Worm (Caenorhabditis elegans) whole organism, late embryonic: ENCODE results near the gene folt-1.
"Not testable (repeated sequence)": the region's sequence is repeated elsewhere in the genome, so short reads cannot be mapped to it uniquely, and the experiment has no call there.

Experiments used
- C08G9.2 ChIP-seq: sonication (generic microtip); optimal IDR thresholded peaks from 2 replicates; lab custom pipeline; 2016; ENCODE audit warnings: mild to moderate bottlenecking, missing genetic modification characterization, moderate library complexity, missing compliant biosample characterization
- C38D4.7 ChIP-seq: fragments of 200-800 bp; sonication (Bioruptor generic); optimal IDR thresholded peaks from 2 replicates; lab custom pipeline; 2018; ENCODE audit warnings: mild to moderate bottlenecking, missing genetic modification characterization, moderate library complexity, missing compliant biosample characterization
- F13H6.1 ChIP-seq: sonication (generic microtip); optimal IDR thresholded peaks from 2 replicates; lab custom pipeline; 2016; ENCODE audit warnings: missing genetic modification characterization, missing compliant biosample characterization
- K02D7.2 ChIP-seq: sonication (generic microtip); optimal IDR thresholded peaks from 2 replicates; lab custom pipeline; 2017; ENCODE audit warnings: mild to moderate bottlenecking, missing genetic modification characterization, missing compliant biosample characterization
- T23F11.4 ChIP-seq: fragments of 200-800 bp; sonication (Bioruptor generic); optimal IDR thresholded peaks from 2 replicates; lab custom pipeline; 2018; ENCODE audit warnings: mild to moderate bottlenecking, missing genetic modification characterization, missing compliant biosample characterization
- Y22D7AL.16 ChIP-seq: sonication (generic microtip); optimal IDR thresholded peaks from 2 replicates; lab custom pipeline; 2016; ENCODE audit warnings: missing genetic modification characterization, missing compliant biosample characterization
- ahr-1 ChIP-seq: sonication (generic microtip); optimal IDR thresholded peaks from 2 replicates; lab custom pipeline; 2016; ENCODE audit warnings: missing genetic modification characterization, missing compliant biosample characterization
- ama-1 ChIP-seq: fragments of 150-350 bp; optimal IDR thresholded peaks from 2 replicates; lab custom pipeline; 2014
- ceh-14 ChIP-seq: sonication (generic microtip); optimal IDR thresholded peaks from 2 replicates; lab custom pipeline; 2016; ENCODE audit warnings: missing genotype, missing genetic modification characterization, missing compliant biosample characterization
- ceh-19 ChIP-seq: fragments of 200-800 bp; sonication (Bioruptor generic); optimal IDR thresholded peaks from 2 replicates; lab custom pipeline; 2018; ENCODE audit warnings: mild to moderate bottlenecking, missing genetic modification characterization, missing compliant biosample characterization
- ceh-2 ChIP-seq: sonication (generic microtip); optimal IDR thresholded peaks from 2 replicates; lab custom pipeline; 2016; ENCODE audit warnings: missing genotype, missing genetic modification characterization, missing compliant biosample characterization
- ceh-22 ChIP-seq: sonication (generic microtip); optimal IDR thresholded peaks from 2 replicates; lab custom pipeline; 2017; ENCODE audit warnings: missing biosample characterization, missing genetic modification characterization
- ceh-31 ChIP-seq: sonication (generic microtip); optimal IDR thresholded peaks from 2 replicates; lab custom pipeline; 2016; ENCODE audit warnings: missing genetic modification characterization, missing compliant biosample characterization
- ceh-34 ChIP-seq: sonication (generic microtip); optimal IDR thresholded peaks from 2 replicates; lab custom pipeline; 2016; ENCODE audit warnings: mild to moderate bottlenecking, missing genetic modification characterization, missing compliant biosample characterization
- ceh-45 ChIP-seq: fragments of 200-800 bp; sonication (Bioruptor generic); IDR thresholded peaks from 2 replicates; pipeline ENCODE4 v1.3.6; 2022; ENCODE audit warnings: missing genetic modification reagents, missing genetic modification characterization, missing compliant biosample characterization
- ceh-48 ChIP-seq: sonication (generic microtip); optimal IDR thresholded peaks from 2 replicates; lab custom pipeline; 2016; ENCODE audit warnings: missing genetic modification characterization, inconsistent platforms, missing compliant biosample characterization
- dmd-4 ChIP-seq: sonication (generic microtip); optimal IDR thresholded peaks from 2 replicates; lab custom pipeline; 2016; ENCODE audit warnings: borderline replicate concordance, missing genetic modification characterization, missing compliant biosample characterization
- dve-1 ChIP-seq: sonication (generic microtip); optimal IDR thresholded peaks from 2 replicates; lab custom pipeline; 2017; ENCODE audit warnings: antibody characterized with exemption, mild to moderate bottlenecking, missing genetic modification characterization, missing compliant biosample characterization
- elt-2 ChIP-seq: sonication (generic microtip); optimal IDR thresholded peaks from 2 replicates; lab custom pipeline; 2016; ENCODE audit warnings: missing genetic modification reagents, missing genetic modification characterization, missing compliant biosample characterization
- fax-1 ChIP-seq: sonication (generic microtip); optimal IDR thresholded peaks from 2 replicates; lab custom pipeline; 2016; ENCODE audit warnings: missing genotype, missing genetic modification characterization, missing compliant biosample characterization
- fkh-10 ChIP-seq: fragments of 150-350 bp; optimal IDR thresholded peaks from 2 replicates; lab custom pipeline; 2014; ENCODE audit warnings: missing biosample characterization, missing genetic modification reagents, missing genetic modification characterization
- fkh-6 ChIP-seq: sonication (generic microtip); optimal IDR thresholded peaks from 2 replicates; lab custom pipeline; 2016; ENCODE audit warnings: missing genetic modification characterization, missing compliant biosample characterization
- gmeb-2 ChIP-seq: sonication (generic microtip); optimal IDR thresholded peaks from 2 replicates; lab custom pipeline; 2016; ENCODE audit warnings: missing genetic modification characterization, inconsistent platforms, missing compliant biosample characterization
- hlh-13 ChIP-seq: fragments of 200-800 bp; sonication (Bioruptor generic); optimal IDR thresholded peaks from 2 replicates; lab custom pipeline; 2018; ENCODE audit warnings: mild to moderate bottlenecking, missing genetic modification characterization, missing compliant biosample characterization
- hlh-15 ChIP-seq: sonication (generic microtip); optimal IDR thresholded peaks from 2 replicates; lab custom pipeline; 2016; ENCODE audit warnings: missing genetic modification characterization, missing compliant biosample characterization
- hlh-30 ChIP-seq: sonication (generic microtip); optimal IDR thresholded peaks from 2 replicates; lab custom pipeline; 2017; ENCODE audit warnings: antibody characterized with exemption, missing genetic modification characterization, missing compliant biosample characterization; ENCODE audit not compliant: insufficient read depth
- hlh-6 ChIP-seq: sonication (generic microtip); optimal IDR thresholded peaks from 2 replicates; lab custom pipeline; 2016; ENCODE audit warnings: missing genotype, missing genetic modification characterization, missing compliant biosample characterization
- hlh-8 ChIP-seq: sonication (generic microtip); optimal IDR thresholded peaks from 2 replicates; lab custom pipeline; 2016; ENCODE audit warnings: missing genotype, missing genetic modification characterization, missing compliant biosample characterization
- lim-6 ChIP-seq: sonication (generic microtip); optimal IDR thresholded peaks from 2 replicates; lab custom pipeline; 2016; ENCODE audit warnings: missing genetic modification characterization, missing compliant biosample characterization
- mec-3 ChIP-seq: sonication (generic microtip); optimal IDR thresholded peaks from 2 replicates; lab custom pipeline; 2016; ENCODE audit warnings: borderline replicate concordance, missing genetic modification characterization, missing compliant biosample characterization
- nhr-232 ChIP-seq: sonication (generic microtip); optimal IDR thresholded peaks from 2 replicates; lab custom pipeline; 2016; ENCODE audit warnings: missing genetic modification characterization, missing compliant biosample characterization
- npax-4 ChIP-seq: sonication (generic microtip); optimal IDR thresholded peaks from 2 replicates; lab custom pipeline; 2016; ENCODE audit warnings: missing genetic modification characterization, missing compliant biosample characterization
- odd-2 ChIP-seq: sonication (generic microtip); optimal IDR thresholded peaks from 2 replicates; lab custom pipeline; 2017; ENCODE audit warnings: antibody characterized with exemption, mild to moderate bottlenecking, missing genetic modification characterization, missing compliant biosample characterization
- pat-9 ChIP-seq: fragments of 200-800 bp; sonication (Bioruptor generic); optimal IDR thresholded peaks from 2 replicates; lab custom pipeline; 2018; ENCODE audit warnings: mild to moderate bottlenecking, missing genetic modification characterization, moderate library complexity, missing compliant biosample characterization
- pha-2 ChIP-seq: sonication (generic microtip); optimal IDR thresholded peaks from 2 replicates; lab custom pipeline; 2017; ENCODE audit warnings: mild to moderate bottlenecking, missing genetic modification characterization, missing compliant biosample characterization
- pha-4 ChIP-seq: fragments of 150-350 bp; optimal IDR thresholded peaks from 2 replicates; lab custom pipeline; 2018; ENCODE audit warnings: missing biosample characterization, missing genetic modification reagents, missing genetic modification characterization
- pqm-1 ChIP-seq: sonication (generic microtip); optimal IDR thresholded peaks from 2 replicates; lab custom pipeline; 2016; ENCODE audit warnings: missing genetic modification characterization, missing compliant biosample characterization
- pros-1 ChIP-seq: fragments of 150-350 bp; optimal IDR thresholded peaks from 2 replicates; lab custom pipeline; 2014; ENCODE audit warnings: missing biosample characterization, missing genetic modification reagents, missing genetic modification characterization
- rnt-1 ChIP-seq: sonication (generic microtip); optimal IDR thresholded peaks from 2 replicates; lab custom pipeline; 2016; ENCODE audit warnings: missing genetic modification characterization, missing compliant biosample characterization
- sdc-2 ChIP-seq: sonication (generic microtip); optimal IDR thresholded peaks from 2 replicates; lab custom pipeline; 2016; ENCODE audit warnings: missing genotype, missing genetic modification characterization, missing compliant biosample characterization
- sox-4 ChIP-seq: sonication (generic microtip); optimal IDR thresholded peaks from 2 replicates; lab custom pipeline; 2017; ENCODE audit warnings: mild to moderate bottlenecking, missing genetic modification characterization, inconsistent platforms, missing compliant biosample characterization
- syd-9 ChIP-seq: sonication (generic microtip); optimal IDR thresholded peaks from 2 replicates; lab custom pipeline; 2016; ENCODE audit warnings: mild to moderate bottlenecking, missing genetic modification characterization, moderate library complexity, missing compliant biosample characterization
- tbx-7 ChIP-seq: sonication (generic microtip); optimal IDR thresholded peaks from 2 replicates; lab custom pipeline; 2016; ENCODE audit warnings: missing genotype, missing genetic modification characterization, missing compliant biosample characterization
- ttx-3 ChIP-seq: sonication (generic microtip); optimal IDR thresholded peaks from 2 replicates; lab custom pipeline; 2016; ENCODE audit warnings: missing genetic modification reagents, missing genetic modification characterization, missing compliant biosample characterization
- unc-3 ChIP-seq, 2 experiments: fragments of 200-800 bp in 1 of 2; sonication (Bioruptor generic) in 1 of 2; sonication (generic microtip) in 1 of 2; conservative IDR thresholded peaks in 1 of 2; optimal IDR thresholded peaks in 1 of 2; 2 replicates each; pipeline versions ENCODE4 v1.3.6 to Lab custom; 2016 to 2022; ENCODE audit warnings: missing compliant biosample characterization in 2 of 2, missing genetic modification characterization in 2 of 2, missing genetic modification reagents in 1 of 2
- unc-42 ChIP-seq: sonication (generic microtip); optimal IDR thresholded peaks from 2 replicates; lab custom pipeline; 2016; ENCODE audit warnings: missing genotype, missing genetic modification characterization, missing compliant biosample characterization
- unc-55 ChIP-seq: sonication (generic microtip); optimal IDR thresholded peaks from 2 replicates; lab custom pipeline; 2017; ENCODE audit warnings: missing biosample characterization, missing genetic modification reagents, missing genetic modification characterization
- unc-86 ChIP-seq: sonication (generic microtip); optimal IDR thresholded peaks from 2 replicates; lab custom pipeline; 2016; ENCODE audit warnings: missing genetic modification characterization, missing compliant biosample characterization
- ztf-16 ChIP-seq: sonication (generic microtip); optimal IDR thresholded peaks from 2 replicates; lab custom pipeline; 2017; ENCODE audit warnings: missing genetic modification characterization, missing compliant biosample characterization

Gene folt-1

ce11 chrV:11109647-11110046, 31.6 kb upstream of the folt-1 start, which contains the start of gene Y42A5A.5:
Y42A5A.5 (minus strand) TSS chrV:11109747.
- TF ChIP-seq ttx-3 (tag; lab: Kevin White, UChicago); ceh-2 (tag; lab: Kevin White, UChicago); dve-1: not testable (repeated sequence)
- TF ChIP-seq, all 69 proteins: peak for 0; not testable (repeated sequence) for 69

- peak; percentile 24; the same call in 1 of the 2 replicates for TF ChIP-seq ceh-45
- TF ChIP-seq ceh-31 (tag; lab: Kevin White, UChicago) = peak; percentile 70
- TF ChIP-seq lim-6 (tag; lab: Kevin White, UChicago) = peak; percentile 49
- peak; percentile 76 for TF ChIP-seq fax-1 (tag; lab: Kevin White, UChicago)
- peak; percentile 68 for TF ChIP-seq hlh-8 (tag; lab: Kevin White, UChicago)
- TF ChIP-seq fkh-10 (GFP tag; lab: Kevin White, UChicago) = no peak
- peak; percentile 69 for TF ChIP-seq gmeb-2 (tag; lab: Kevin White, UChicago)
- no peak for TF ChIP-seq ceh-22 (tag; lab: Kevin White, UChicago)
- TF ChIP-seq ama-1 = no peak
- TF ChIP-seq syd-9 (tag; lab: Kevin White, UChicago) = peak; percentile 73
- peak; percentile 51 for TF ChIP-seq ceh-48 (tag; lab: Kevin White, UChicago)
- TF ChIP-seq dmd-4 (tag; lab: Kevin White, UChicago) = peak; percentile 32
- peak; percentile 62 for TF ChIP-seq C08G9.2 (tag; lab: Kevin White, UChicago)
- peak; percentile 60 for TF ChIP-seq sdc-2 (tag; lab: Kevin White, UChicago)
- TF ChIP-seq mec-3 (tag; lab: Kevin White, UChicago) = no peak
- no peak for TF ChIP-seq unc-42
- TF ChIP-seq hlh-30 (tag; lab: Kevin White, UChicago) = peak; percentile 49
- peak; percentile 57 for TF ChIP-seq ahr-1 (tag; lab: Kevin White, UChicago)
- peak; percentile 44 for TF ChIP-seq tbx-7 (tag; lab: Kevin White, UChicago)
- TF ChIP-seq fkh-6 (tag; lab: Kevin White, UChicago) = peak; percentile 73
- TF ChIP-seq unc-3 (GFP tag; conservative IDR thresholded peaks at IDR 0.05; lab: Robert Waterston, UW) = no peak
- TF ChIP-seq unc-3 (tag; optimal IDR thresholded peaks at IDR 0.05; lab: Kevin White, UChicago) = peak; percentile 68
- TF ChIP-seq pha-4 (tag; lab: Kevin White, UChicago) = no peak
- TF ChIP-seq hlh-15 = peak; percentile 75
- peak; percentile 84 for TF ChIP-seq ceh-34
- TF ChIP-seq rnt-1 = peak; percentile 69
- TF ChIP-seq pqm-1 = no peak
- peak; percentile 73 for TF ChIP-seq K02D7.2 (tag; lab: Kevin White, UChicago)
- peak; percentile 71 for TF ChIP-seq C38D4.7 (GFP tag; lab: Kevin White, UChicago)
- TF ChIP-seq sox-4 (tag; lab: Kevin White, UChicago) = peak; percentile 72
- TF ChIP-seq pros-1 (tag; lab: Kevin White, UChicago) = no peak
- peak; percentile 74 for TF ChIP-seq unc-86 (tag; lab: Kevin White, UChicago)
- no peak for TF ChIP-seq unc-55
- TF ChIP-seq pha-2 (tag; lab: Kevin White, UChicago) = peak; percentile 85
- TF ChIP-seq npax-4 (tag; lab: Kevin White, UChicago) = peak; percentile 45
- peak; percentile 63 for TF ChIP-seq F13H6.1 (tag; lab: Kevin White, UChicago)
- peak; percentile 65 for TF ChIP-seq ceh-2 (tag; lab: Kevin White, UChicago)
- TF ChIP-seq Y22D7AL.16 (tag; lab: Kevin White, UChicago) = peak; percentile 52
- peak; percentile 90 for TF ChIP-seq elt-2 (tag; lab: Kevin White, UChicago)
- peak; percentile 91 for TF ChIP-seq ceh-14
- TF ChIP-seq odd-2 (tag; lab: Kevin White, UChicago) = peak; percentile 68
- TF ChIP-seq ceh-19 (GFP tag; lab: Kevin White, UChicago) = peak; percentile 82
- peak; percentile 75 for TF ChIP-seq pat-9 (tag; lab: Kevin White, UChicago)
- peak; percentile 71 for TF ChIP-seq T23F11.4
- peak; percentile 72 for TF ChIP-seq hlh-6 (tag; lab: Kevin White, UChicago)
- TF ChIP-seq nhr-232 (tag; lab: Kevin White, UChicago) = peak; percentile 62
- peak; percentile 18 for TF ChIP-seq hlh-13 (GFP tag; lab: Kevin White, UChicago)
- TF ChIP-seq ztf-16 (tag; lab: Kevin White, UChicago) = peak; percentile 63
These were observed 28.2 kb upstream of the folt-1 start, which contains the start of gene erfa-3 for ce11 chrV:11113041-11113574. erfa-3 (minus strand) TSS chrV:11113091.
